Worm (Caenorhabditis elegans) whole organism, L3 larva: ENCODE results near the gene set-1.

ENCODE experiments used
- aly-2 ChIP-seq: fragments of 150-350 bp; optimal IDR thresholded peaks from 2 replicates; lab custom pipeline; 2014; ENCODE audit warnings: missing biosample characterization, missing genetic modification characterization
- ceh-16 ChIP-seq: sonication (generic microtip); optimal IDR thresholded peaks from 2 replicates; lab custom pipeline; 2017; ENCODE audit warnings: missing biosample characterization, missing genetic modification characterization
- egl-27 ChIP-seq: sonication (generic microtip); optimal IDR thresholded peaks from 4 replicates; lab custom pipeline; 2017; ENCODE audit warnings: missing biosample characterization, missing genetic modification reagents, missing genetic modification characterization
- elt-1 ChIP-seq: fragments of 150-350 bp; optimal IDR thresholded peaks from 2 replicates; lab custom pipeline; 2014; ENCODE audit warnings: missing biosample characterization, missing genetic modification characterization
- elt-2 ChIP-seq: sonication (generic microtip); optimal IDR thresholded peaks from 2 replicates; lab custom pipeline; 2016; ENCODE audit warnings: missing genetic modification reagents, mild to moderate bottlenecking, missing genetic modification characterization, missing compliant biosample characterization
- fos-1 ChIP-seq: fragments of 150-350 bp; optimal IDR thresholded peaks from 2 replicates; lab custom pipeline; 2014; ENCODE audit warnings: missing biosample characterization, missing genetic modification characterization
- nhr-11 ChIP-seq: fragments of 150-350 bp; optimal IDR thresholded peaks from 2 replicates; lab custom pipeline; 2014; ENCODE audit warnings: missing biosample characterization, missing genetic modification characterization
- nhr-28 ChIP-seq: fragments of 150-350 bp; optimal IDR thresholded peaks from 2 replicates; lab custom pipeline; 2014; ENCODE audit warnings: missing biosample characterization, missing genetic modification characterization
- ztf-11 ChIP-seq: fragments of 150-350 bp; optimal IDR thresholded peaks from 2 replicates; lab custom pipeline; 2014; ENCODE audit warnings: missing biosample characterization, missing genetic modification characterization

DNA sequence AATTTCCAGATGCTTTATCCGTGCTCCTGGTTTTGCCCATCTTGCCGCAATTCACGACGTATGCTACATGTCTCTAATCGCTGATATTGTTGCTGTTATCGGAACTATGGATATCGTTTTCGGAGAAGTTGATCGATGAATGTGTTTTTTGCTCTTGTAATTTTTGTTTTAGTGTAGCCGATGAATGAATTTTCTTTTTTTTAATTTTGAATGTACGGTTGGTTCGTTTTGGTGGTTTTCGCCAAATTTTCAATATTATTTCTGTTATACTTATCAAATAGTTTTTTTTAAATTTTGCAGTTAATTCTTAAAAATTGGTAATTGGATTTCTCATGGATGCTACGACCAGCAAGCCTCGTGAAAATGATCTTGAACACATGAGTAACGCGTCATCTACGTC, 14.8 kb upstream of the set-1 start, which contains the start of gene T26A5.2:
- TF ChIP-seq aly-2 (tag; lab: Kevin White, UChicago) (no peak), nhr-11 (tag; lab: Kevin White, UChicago) (no peak), fos-1 (tag; lab: Kevin White, UChicago) (no peak), nhr-28 (tag; lab: Kevin White, UChicago) (no peak), ztf-11 (tag; lab: Kevin White, UChicago) (no peak), elt-2 (tag; lab: Kevin White, UChicago) (no peak), ceh-16 (tag; lab: Kevin White, UChicago) (no peak), elt-1 (tag; lab: Kevin White, UChicago) (no peak), egl-27 (tag; lab: Kevin White, UChicago) (no peak)
